Worm (Caenorhabditis elegans) whole organism, young adult: Measurements from ENCODE around the gene hrg-9.
A peak's percentile ranks its signal among the peaks of the same experiment; 100 is the strongest.

Source experiments
- B0019.2 ChIP-seq: fragments of 200-800 bp; sonication (Bioruptor generic); conservative IDR thresholded peaks from 2 replicates; pipeline ENCODE4 v1.3.6; 2022; ENCODE audit warnings: missing genetic modification reagents, missing genetic modification characterization, missing compliant biosample characterization
- B0035.1 ChIP-seq: sonication (generic microtip); optimal IDR thresholded peaks from 2 replicates; lab custom pipeline; 2016; ENCODE audit warnings: missing genetic modification characterization, mild to moderate bottlenecking, missing compliant biosample characterization, missing genotype, missing genetic modification reagents
- C17E4.6 ChIP-seq: fragments of 200-800 bp; sonication (Bioruptor generic); IDR thresholded peaks from 2 replicates; pipeline ENCODE4 v1.3.6; 2022; ENCODE audit warnings: missing genetic modification reagents, missing genetic modification characterization, missing compliant biosample characterization
- D2030.7 ChIP-seq: fragments of 200-800 bp; sonication (Bioruptor generic); IDR thresholded peaks from 2 replicates; pipeline ENCODE4 v1.3.6; 2022; ENCODE audit warnings: missing genetic modification reagents, missing genetic modification characterization, missing compliant biosample characterization
- F10E7.11 ChIP-seq: sonication (generic microtip); optimal IDR thresholded peaks from 2 replicates; lab custom pipeline; 2017; ENCODE audit warnings: mild to moderate bottlenecking, missing genetic modification characterization, moderate library complexity, missing compliant biosample characterization
- F37B4.10 ChIP-seq: fragments of 200-800 bp; sonication (Bioruptor generic); IDR thresholded peaks from 2 replicates; pipeline ENCODE4 v1.3.6; 2022; ENCODE audit warnings: missing genetic modification characterization, missing compliant biosample characterization
- F49E8.2 ChIP-seq: sonication (generic microtip); optimal IDR thresholded peaks from 3 replicates; lab custom pipeline; 2017; ENCODE audit warnings: missing genetic modification characterization, mild to moderate bottlenecking, missing compliant biosample characterization, antibody characterized with exemption, moderate library complexity; ENCODE audit not compliant: insufficient read depth
- K12H6.12 ChIP-seq: fragments of 200-800 bp; sonication (Bioruptor generic); optimal IDR thresholded peaks from 2 replicates; lab custom pipeline; 2018; ENCODE audit warnings: mild to moderate bottlenecking, missing genetic modification characterization, missing compliant biosample characterization
- T07F8.4 ChIP-seq: sonication (generic microtip); optimal IDR thresholded peaks from 2 replicates; lab custom pipeline; 2016; ENCODE audit warnings: mild to moderate bottlenecking, missing genetic modification characterization, moderate library complexity, missing compliant biosample characterization
- Y53F4B.3 ChIP-seq: fragments of 200-800 bp; sonication (Bioruptor generic); IDR thresholded peaks from 2 replicates; pipeline ENCODE4 v1.3.6; 2022; ENCODE audit warnings: missing genetic modification reagents, missing genetic modification characterization, missing compliant biosample characterization
- Y95B8A.8 ChIP-seq: fragments of 200-800 bp; sonication (Bioruptor generic); IDR thresholded peaks from 2 replicates; pipeline ENCODE4 v1.3.6; 2022; ENCODE audit warnings: missing genetic modification reagents, missing genetic modification characterization, missing compliant biosample characterization
- ZK185.1 ChIP-seq: sonication (generic microtip); optimal IDR thresholded peaks from 2 replicates; lab custom pipeline; 2016; ENCODE audit warnings: mild to moderate bottlenecking, missing genetic modification characterization, missing compliant biosample characterization; ENCODE audit not compliant: poor library complexity, severe bottlenecking
- attf-3 ChIP-seq: fragments of 200-800 bp; sonication (Bioruptor generic); conservative IDR thresholded peaks from 2 replicates; pipeline ENCODE4 v1.3.6; 2022; ENCODE audit warnings: missing genetic modification reagents, missing genetic modification characterization, missing compliant biosample characterization
- cebp-1 ChIP-seq, 2 experiments: fragments of 200-800 bp in 1 of 2; sonication (Bioruptor generic) in 1 of 2; sonication (generic microtip) in 1 of 2; IDR thresholded peaks in 1 of 2; optimal IDR thresholded peaks in 1 of 2; 2 replicates each; pipeline versions ENCODE4 v1.3.6 to Lab custom; 2017 to 2022; ENCODE audit warnings: missing compliant biosample characterization in 2 of 2, missing genetic modification characterization in 2 of 2, mild to moderate bottlenecking in 1 of 2, missing genetic modification reagents in 1 of 2, moderate library complexity in 1 of 2
- cebp-2 ChIP-seq: fragments of 200-800 bp; sonication (Bioruptor generic); IDR thresholded peaks from 2 replicates; pipeline ENCODE4 v1.3.6; 2022; ENCODE audit warnings: missing genetic modification characterization, missing compliant biosample characterization
- ceh-100 ChIP-seq: fragments of 200-800 bp; sonication (Bioruptor generic); IDR thresholded peaks from 2 replicates; pipeline ENCODE4 v1.3.6; 2022; ENCODE audit warnings: missing genetic modification reagents, missing genetic modification characterization, missing compliant biosample characterization
- ceh-79 ChIP-seq: sonication (generic microtip); optimal IDR thresholded peaks from 2 replicates; lab custom pipeline; 2017; ENCODE audit warnings: mild to moderate bottlenecking, missing genetic modification characterization, missing compliant biosample characterization
- ceh-91 ChIP-seq: fragments of 200-800 bp; sonication (Bioruptor generic); IDR thresholded peaks from 2 replicates; pipeline ENCODE4 v1.3.6; 2022; ENCODE audit warnings: missing genetic modification reagents, missing genetic modification characterization, missing compliant biosample characterization
- chd-7 ChIP-seq: sonication (generic microtip); optimal IDR thresholded peaks from 2 replicates; lab custom pipeline; 2016; ENCODE audit warnings: mild to moderate bottlenecking, missing genetic modification characterization, moderate library complexity, missing compliant biosample characterization
- die-1 ChIP-seq: sonication (generic microtip); optimal IDR thresholded peaks from 2 replicates; lab custom pipeline; 2016; ENCODE audit warnings: missing genotype, mild to moderate bottlenecking, missing genetic modification characterization, missing compliant biosample characterization
- dox-1 ChIP-seq: fragments of 200-800 bp; sonication (Bioruptor generic); IDR thresholded peaks from 2 replicates; pipeline ENCODE4 v1.3.6; 2022; ENCODE audit warnings: missing genetic modification reagents, missing genetic modification characterization, missing compliant biosample characterization
- dpff-1 ChIP-seq: sonication (generic microtip); optimal IDR thresholded peaks from 2 replicates; lab custom pipeline; 2017; ENCODE audit warnings: mild to moderate bottlenecking, missing genetic modification characterization, missing compliant biosample characterization
- dpl-1 ChIP-seq: fragments of 150-350 bp; optimal IDR thresholded peaks from 2 replicates; lab custom pipeline; 2014; ENCODE audit warnings: missing biosample characterization, missing genetic modification reagents, missing genetic modification characterization
- efl-1 ChIP-seq: fragments of 150-350 bp; optimal IDR thresholded peaks from 2 replicates; lab custom pipeline; 2014; ENCODE audit warnings: missing biosample characterization, missing genetic modification reagents, missing genetic modification characterization
- ets-4 ChIP-seq: fragments of 200-800 bp; sonication (Bioruptor generic); optimal IDR thresholded peaks from 2 replicates; lab custom pipeline; 2018; ENCODE audit warnings: mild to moderate bottlenecking, missing genetic modification characterization, missing compliant biosample characterization
- him-1 ChIP-seq: sonication (generic microtip); optimal IDR thresholded peaks from 2 replicates; lab custom pipeline; 2016; ENCODE audit warnings: missing genotype, missing genetic modification reagents, missing genetic modification characterization, missing compliant biosample characterization
- hmg-1.2 ChIP-seq: fragments of 200-800 bp; sonication (Bioruptor generic); IDR thresholded peaks from 2 replicates; pipeline ENCODE4 v1.3.6; 2022; ENCODE audit warnings: missing genetic modification reagents, missing genetic modification characterization, missing compliant biosample characterization
- lag-1 ChIP-seq: fragments of 200-800 bp; sonication (Bioruptor generic); IDR thresholded peaks from 2 replicates; pipeline ENCODE4 v1.3.6; 2022; ENCODE audit warnings: missing genetic modification reagents, missing genetic modification characterization, missing compliant biosample characterization
- lin-26 ChIP-seq: fragments of 200-800 bp; sonication (Bioruptor generic); IDR thresholded peaks from 2 replicates; pipeline ENCODE4 v1.3.6; 2022; ENCODE audit warnings: missing genetic modification reagents, missing genetic modification characterization, missing compliant biosample characterization
- lir-1 ChIP-seq: fragments of 200-800 bp; sonication (Bioruptor generic); conservative IDR thresholded peaks from 2 replicates; pipeline ENCODE4 v1.3.6; 2022; ENCODE audit warnings: missing genetic modification reagents, missing genetic modification characterization, missing compliant biosample characterization
- lsl-1 ChIP-seq: fragments of 200-800 bp; sonication (Bioruptor generic); optimal IDR thresholded peaks from 2 replicates; lab custom pipeline; 2018; ENCODE audit warnings: mild to moderate bottlenecking, missing genetic modification characterization, moderate library complexity, missing compliant biosample characterization
- lsy-27 ChIP-seq: sonication (generic microtip); optimal IDR thresholded peaks from 2 replicates; lab custom pipeline; 2017; ENCODE audit warnings: missing genetic modification characterization, mild to moderate bottlenecking, missing compliant biosample characterization, antibody characterized with exemption, missing genotype, borderline replicate concordance; ENCODE audit not compliant: insufficient read depth
- madf-6 ChIP-seq: fragments of 200-800 bp; sonication (Bioruptor generic); IDR thresholded peaks from 2 replicates; pipeline ENCODE4 v1.3.6; 2022; ENCODE audit warnings: missing genetic modification reagents, missing genetic modification characterization, missing compliant biosample characterization
- madf-8 ChIP-seq: fragments of 200-800 bp; sonication (Bioruptor generic); conservative IDR thresholded peaks from 2 replicates; pipeline ENCODE4 v1.3.6; 2022; ENCODE audit warnings: missing genetic modification reagents, missing genetic modification characterization, missing compliant biosample characterization
- mes-4 ChIP-seq: sonication (generic microtip); optimal IDR thresholded peaks from 2 replicates; lab custom pipeline; 2016; ENCODE audit warnings: missing genotype, missing genetic modification characterization, missing compliant biosample characterization
- pbrm-1 ChIP-seq: fragments of 200-800 bp; sonication (Bioruptor generic); IDR thresholded peaks from 2 replicates; pipeline ENCODE4 v1.3.6; 2022; ENCODE audit warnings: missing genetic modification reagents, missing genetic modification characterization, missing compliant biosample characterization
- rcor-1 ChIP-seq: fragments of 200-800 bp; sonication (Bioruptor generic); IDR thresholded peaks from 2 replicates; pipeline ENCODE4 v1.3.6; 2022; ENCODE audit warnings: missing genetic modification reagents, missing genetic modification characterization, missing compliant biosample characterization
- rpc-1 ChIP-seq, 2 experiments: fragments of 150-350 bp in 1 of 2; sonication (generic microtip) in 1 of 2; optimal IDR thresholded peaks; 2 replicates each; lab custom pipeline; 2014 to 2018; ENCODE audit warnings: missing biosample characterization in 1 of 2, missing genetic modification characterization in 1 of 2, missing genetic modification reagents in 1 of 2, missing genotype in 1 of 2
- sdz-38 ChIP-seq: sonication (generic microtip); optimal IDR thresholded peaks from 2 replicates; lab custom pipeline; 2016; ENCODE audit warnings: missing genotype, missing genetic modification characterization, missing compliant biosample characterization
- snpc-1.1 ChIP-seq: sonication (generic microtip); optimal IDR thresholded peaks from 2 replicates; lab custom pipeline; 2017; ENCODE audit warnings: missing genetic modification characterization, mild to moderate bottlenecking, missing compliant biosample characterization, antibody characterized with exemption, moderate library complexity, missing genotype, missing genetic modification reagents; ENCODE audit not compliant: insufficient read depth
- snpc-4 ChIP-seq, 5 experiments: fragments of 150-350 bp in 1 of 5; sonication (generic microtip) in 4 of 5; optimal IDR thresholded peaks; 2 replicates each; lab custom pipeline; 2014 to 2018; ENCODE audit warnings: missing genetic modification characterization in 5 of 5, missing biosample characterization in 3 of 5, antibody characterized with exemption in 2 of 5, mild to moderate bottlenecking in 2 of 5, missing compliant biosample characterization in 2 of 5, missing genotype in 2 of 5, moderate library complexity in 2 of 5, missing genetic modification reagents in 1 of 5
- tbp1 ChIP-seq: fragments of 200-800 bp; sonication (Bioruptor generic); optimal IDR thresholded peaks from 2 replicates; lab custom pipeline; 2018; ENCODE audit warnings: mild to moderate bottlenecking, missing genetic modification characterization, missing compliant biosample characterization
- tbx-9 ChIP-seq: sonication (generic microtip); optimal IDR thresholded peaks from 2 replicates; lab custom pipeline; 2016; ENCODE audit warnings: borderline replicate concordance, missing genetic modification characterization, inconsistent platforms, missing compliant biosample characterization
- unc-130 ChIP-seq: sonication (generic microtip); optimal IDR thresholded peaks from 2 replicates; lab custom pipeline; 2016; ENCODE audit warnings: missing genetic modification reagents, missing genetic modification characterization, missing compliant biosample characterization
- xnd-1 ChIP-seq: sonication (generic microtip); optimal IDR thresholded peaks from 2 replicates; lab custom pipeline; 2016; ENCODE audit warnings: missing genotype, missing genetic modification reagents, missing genetic modification characterization, missing compliant biosample characterization
- ztf-6 ChIP-seq: fragments of 200-800 bp; sonication (Bioruptor generic); IDR thresholded peaks from 2 replicates; pipeline ENCODE4 v1.3.6; 2022; ENCODE audit warnings: missing genetic modification reagents, missing genetic modification characterization, missing compliant biosample characterization

Gene hrg-9

ce11 chrV:13000068-13000467 lies 36.9 kb upstream of the hrg-9 start:
- TF ChIP-seq unc-130 (GFP tag; lab: Kevin White, UChicago): peak; percentile 12
- no peak for TF ChIP-seq K12H6.12
- peak; percentile 99 for TF ChIP-seq lsl-1 (GFP tag; lab: Kevin White, UChicago)
- no peak for TF ChIP-seq tbx-9
- no peak; the same call in 1 of the 2 replicates for TF ChIP-seq lir-1 (GFP tag; lab: Robert Waterston, UW)
- TF ChIP-seq F37B4.10 (GFP tag; lab: Robert Waterston, UW): no peak
- peak; percentile 29; the same call in 1 of the 2 replicates for TF ChIP-seq hmg-1.2 (GFP tag; lab: Robert Waterston, UW)
- TF ChIP-seq cebp-1 (GFP tag; IDR thresholded peaks at IDR 0.05; lab: Robert Waterston, UW): no peak
- no peak for TF ChIP-seq cebp-1 (tag; optimal IDR thresholded peaks at IDR 0.05; lab: Kevin White, UChicago)
- peak; percentile 92 for TF ChIP-seq D2030.7 (GFP tag; lab: Robert Waterston, UW)
- TF ChIP-seq die-1 (tag; lab: Kevin White, UChicago): no peak
- TF ChIP-seq pbrm-1 (GFP tag; lab: Robert Waterston, UW): peak; percentile 35; the same call in 1 of the 2 replicates
- no peak for TF ChIP-seq ZK185.1 (tag; lab: Kevin White, UChicago)
- no peak for TF ChIP-seq B0035.1 (tag; lab: Kevin White, UChicago)
- TF ChIP-seq lsy-27 (tag; lab: Kevin White, UChicago): no peak
- TF ChIP-seq mes-4 (tag; lab: Kevin White, UChicago): no peak
- TF ChIP-seq efl-1 (GFP tag; lab: Kevin White, UChicago): peak; percentile 95
- no peak for TF ChIP-seq lin-26 (GFP tag; lab: Robert Waterston, UW)
- peak; percentile 54; the same call in 1 of the 2 replicates for TF ChIP-seq rcor-1
- TF ChIP-seq him-1: peak; percentile 63
- TF ChIP-seq B0019.2 (GFP tag; lab: Robert Waterston, UW): peak; percentile 66
- TF ChIP-seq ceh-79 (tag; lab: Kevin White, UChicago): no peak
- no peak for TF ChIP-seq cebp-2 (GFP tag; lab: Robert Waterston, UW)
- peak; percentile 97 for TF ChIP-seq madf-6
- TF ChIP-seq C17E4.6 (GFP tag; lab: Robert Waterston, UW): no peak
- peak; percentile 92 for TF ChIP-seq xnd-1 (tag; lab: Kevin White, UChicago)
- no peak for TF ChIP-seq dox-1 (GFP tag; lab: Robert Waterston, UW)
- TF ChIP-seq T07F8.4: no peak
- TF ChIP-seq ceh-91: peak; percentile 86
- 0 out of 2 replicates have a peak, but pooled peaks have one; percentile 52 for TF ChIP-seq Y95B8A.8
- no peak for TF ChIP-seq ztf-6 (GFP tag; lab: Robert Waterston, UW)
- no peak for TF ChIP-seq lag-1 (GFP tag; lab: Robert Waterston, UW)
- TF ChIP-seq tbp1: no peak
- TF ChIP-seq snpc-4 (GFP tag; optimal IDR thresholded peaks at IDR 0.05; lab: Kevin White, UChicago): no peak
- peak in 1 of 4 experiments; percentile 55 for TF ChIP-seq snpc-4 (tag; optimal IDR thresholded peaks at IDR 0.05; lab: Kevin White, UChicago)
- no peak for TF ChIP-seq chd-7 (tag; lab: Kevin White, UChicago)
- no peak for TF ChIP-seq sdz-38
- peak; percentile 95 for TF ChIP-seq madf-8
- peak; percentile 87 for TF ChIP-seq F49E8.2 (tag; lab: Kevin White, UChicago)
- no peak for TF ChIP-seq F10E7.11 (tag; lab: Kevin White, UChicago)
- no peak for TF ChIP-seq ets-4 (GFP tag; lab: Kevin White, UChicago)
- TF ChIP-seq dpl-1 (GFP tag; lab: Kevin White, UChicago): peak; percentile 91
- no peak for TF ChIP-seq dpff-1 (tag; lab: Kevin White, UChicago)
- TF ChIP-seq snpc-1.1 (tag; lab: Kevin White, UChicago): peak; percentile 37
- no peak for TF ChIP-seq ceh-100 (GFP tag; lab: Robert Waterston, UW)
- TF ChIP-seq Y53F4B.3 (GFP tag; lab: Robert Waterston, UW): no peak
- no peak for TF ChIP-seq rpc-1 (optimal IDR thresholded peaks at IDR 0.05; lab: Kevin White, UChicago)
- TF ChIP-seq rpc-1 (tag; optimal IDR thresholded peaks at IDR 0.05; lab: Kevin White, UChicago): peak; percentile 4
- peak; percentile 34; the same call in 1 of the 2 replicates for TF ChIP-seq attf-3 (GFP tag; lab: Robert Waterston, UW)
